Fruit fly (Drosophila melanogaster) whole organism, embryonic: ENCODE data around the gene VhaM9.7-b.

Experiments used
- CG11247 ChIP-seq: fragments of 200-800 bp; sonication (Bioruptor generic); IDR thresholded peaks from 2 replicates; pipeline ENCODE4 v1.3.6; 2022; ENCODE audit warnings: missing biosample characterization, missing genetic modification characterization
- CG12299 ChIP-seq: fragments of 200-800 bp; sonication (Bioruptor generic); optimal IDR thresholded peaks from 2 replicates; lab custom pipeline; 2018; ENCODE audit warnings: missing biosample characterization, mild to moderate bottlenecking, missing genetic modification characterization
- CG13624 ChIP-seq: fragments of 200-800 bp; sonication (Bioruptor generic); optimal IDR thresholded peaks from 2 replicates; lab custom pipeline; 2016; ENCODE audit warnings: missing biosample characterization, missing genetic modification characterization
- CG14860 ChIP-seq: fragments of 200-800 bp; sonication (Bioruptor generic); IDR thresholded peaks from 3 replicates; pipeline ENCODE4 v1.3.6; 2022; ENCODE audit warnings: missing biosample characterization, missing genetic modification characterization; ENCODE audit not compliant: partially characterized antibody
- CG15479 ChIP-seq: fragments of 200-800 bp; sonication (Bioruptor generic); optimal IDR thresholded peaks from 3 replicates; lab custom pipeline; 2019; ENCODE audit warnings: missing biosample characterization, mild to moderate bottlenecking, missing genetic modification characterization, moderate library complexity
- CG15601 ChIP-seq: fragments of 200-800 bp; sonication (Bioruptor generic); optimal IDR thresholded peaks from 3 replicates; lab custom pipeline; 2019; ENCODE audit warnings: missing biosample characterization, mild to moderate bottlenecking, missing genetic modification characterization, moderate library complexity
- CG15696 ChIP-seq: fragments of 200-800 bp; sonication (Bioruptor generic); optimal IDR thresholded peaks from 2 replicates; lab custom pipeline; 2019; ENCODE audit warnings: missing biosample characterization, mild to moderate bottlenecking, missing genetic modification characterization, moderate library complexity
- CG18011 ChIP-seq: fragments of 200-800 bp; sonication (Bioruptor generic); optimal IDR thresholded peaks from 2 replicates; lab custom pipeline; 2017; ENCODE audit warnings: missing biosample characterization, missing genetic modification characterization, mild to moderate bottlenecking, moderate library complexity, missing genotype
- CG30431 ChIP-seq: fragments of 200-800 bp; sonication (Bioruptor generic); optimal IDR thresholded peaks from 2 replicates; lab custom pipeline; 2017; ENCODE audit warnings: missing biosample characterization, missing genetic modification characterization
- CG3726 ChIP-seq: fragments of 200-800 bp; sonication (Bioruptor generic); IDR thresholded peaks from 3 replicates; pipeline ENCODE4, ENCODE4 v1.3.6; 2022; ENCODE audit warnings: missing biosample characterization, missing genetic modification characterization
- CG42726 ChIP-seq: fragments of 200-800 bp; sonication (Bioruptor generic); IDR thresholded peaks from 2 replicates; pipeline ENCODE4 v1.3.6; 2022; ENCODE audit warnings: missing biosample characterization, missing genetic modification characterization; ENCODE audit not compliant: partially characterized antibody
- CG5245 ChIP-seq: fragments of 200-800 bp; sonication (Bioruptor generic); optimal IDR thresholded peaks from 3 replicates; lab custom pipeline; 2016; ENCODE audit warnings: missing biosample characterization, missing genetic modification characterization
- CG6175 ChIP-seq: fragments of 200-800 bp; sonication (Bioruptor generic); IDR thresholded peaks from 3 replicates; pipeline ENCODE4 v1.3.6; 2022; ENCODE audit warnings: missing biosample characterization, missing genetic modification characterization
- CG6765 ChIP-seq: fragments of 200-800 bp; sonication (Bioruptor generic); optimal IDR thresholded peaks from 3 replicates; lab custom pipeline; 2017; ENCODE audit warnings: missing biosample characterization, mild to moderate bottlenecking, missing genetic modification characterization
- CG6791 ChIP-seq: fragments of 200-800 bp; sonication (Bioruptor generic); IDR thresholded peaks from 3 replicates; pipeline ENCODE4 v1.3.6; 2022; ENCODE audit warnings: missing biosample characterization, missing genetic modification characterization; ENCODE audit not compliant: partially characterized antibody
- CG8388 ChIP-seq: fragments of 200-800 bp; sonication (Bioruptor generic); optimal IDR thresholded peaks from 2 replicates; lab custom pipeline; 2019; ENCODE audit warnings: missing biosample characterization, mild to moderate bottlenecking, missing genetic modification characterization, moderate library complexity
- CG9797 ChIP-seq: fragments of 200-800 bp; sonication (Bioruptor generic); optimal IDR thresholded peaks from 3 replicates; lab custom pipeline; 2018; ENCODE audit warnings: missing biosample characterization, mild to moderate bottlenecking, missing genetic modification characterization
- Chrac-16 ChIP-seq: fragments of 200-800 bp; sonication (Bioruptor generic); optimal IDR thresholded peaks from 3 replicates; lab custom pipeline; 2016; ENCODE audit warnings: missing biosample characterization, missing genetic modification characterization
- D ChIP-seq, 2 experiments: fragments of 200-800 bp in 1 of 2; fragments of >200 bp in 1 of 2; sonication (Bioruptor generic) in 1 of 2; optimal IDR thresholded peaks; 2 replicates in 1 of 2; 3 replicates in 1 of 2; lab custom pipeline; 2017; ENCODE audit warnings: mild to moderate bottlenecking in 1 of 2, missing biosample characterization in 1 of 2, missing genetic modification characterization in 1 of 2, missing genetic modification reagents in 1 of 2
- Dbx ChIP-seq: fragments of 200-800 bp; sonication (Bioruptor generic); IDR thresholded peaks from 3 replicates; pipeline ENCODE4 v1.3.6; 2022; ENCODE audit warnings: missing biosample characterization, missing genetic modification characterization
- H15 ChIP-seq: fragments of 200-800 bp; sonication (Bioruptor generic); IDR thresholded peaks from 3 replicates; pipeline ENCODE4 v1.3.6; 2022; ENCODE audit warnings: missing biosample characterization, missing genetic modification characterization
- Hr3 ChIP-seq: fragments of 200-800 bp; sonication (Bioruptor generic); optimal IDR thresholded peaks from 3 replicates; lab custom pipeline; 2016; ENCODE audit warnings: missing biosample characterization, missing genetic modification characterization
- NFAT ChIP-seq: fragments of 200-800 bp; sonication (Bioruptor generic); IDR thresholded peaks from 2 replicates; pipeline ENCODE4 v1.3.6; 2022; ENCODE audit warnings: missing biosample characterization, missing genetic modification characterization
- Nf-YC ChIP-seq: fragments of 200-800 bp; optimal IDR thresholded peaks from 3 replicates; lab custom pipeline; 2019; ENCODE audit warnings: missing biosample characterization, mild to moderate bottlenecking, missing genetic modification characterization, moderate library complexity
- Oli ChIP-seq: fragments of 200-800 bp; sonication (Bioruptor generic); optimal IDR thresholded peaks from 2 replicates; lab custom pipeline; 2018; ENCODE audit warnings: missing biosample characterization, mild to moderate bottlenecking, missing genetic modification characterization, moderate library complexity
- Poxn ChIP-seq: fragments of 200-800 bp; sonication (Bioruptor generic); IDR thresholded peaks from 2 replicates; pipeline ENCODE4 v1.3.6; 2022; ENCODE audit warnings: missing biosample characterization, missing genetic modification characterization
- Six4 ChIP-seq: fragments of 200-800 bp; sonication (Bioruptor generic); optimal IDR thresholded peaks from 2 replicates; lab custom pipeline; 2016; ENCODE audit warnings: missing biosample characterization, missing genetic modification characterization
- Tbp ChIP-seq: fragments of >200 bp; optimal IDR thresholded peaks from 2 replicates; lab custom pipeline; 2018; ENCODE audit warnings: missing biosample characterization, missing genetic modification characterization
- Vsx1 ChIP-seq: fragments of 200-800 bp; sonication (Bioruptor generic); optimal IDR thresholded peaks from 2 replicates; lab custom pipeline; 2017; ENCODE audit warnings: missing biosample characterization, mild to moderate bottlenecking, missing genetic modification characterization, missing genetic modification reagents
- YL-1 ChIP-seq: fragments of 200-800 bp; sonication (Bioruptor generic); optimal IDR thresholded peaks from 3 replicates; lab custom pipeline; 2017; ENCODE audit warnings: missing biosample characterization, mild to moderate bottlenecking, missing genetic modification characterization
- abd-A ChIP-seq: fragments of 200-800 bp; sonication (Bioruptor generic); optimal IDR thresholded peaks from 3 replicates; lab custom pipeline; 2019; ENCODE audit warnings: missing biosample characterization, mild to moderate bottlenecking, missing genetic modification characterization, moderate library complexity
- amos ChIP-seq: fragments of 200-800 bp; sonication (Bioruptor generic); IDR thresholded peaks from 2 replicates; pipeline ENCODE4 v1.3.6; 2022; ENCODE audit warnings: missing biosample characterization, missing genetic modification characterization; ENCODE audit not compliant: partially characterized antibody
- bab2 ChIP-seq: fragments of 200-800 bp; sonication (Bioruptor generic); optimal IDR thresholded peaks from 2 replicates; lab custom pipeline; 2016; ENCODE audit warnings: missing biosample characterization, missing genetic modification characterization
- btn ChIP-seq: fragments of 200-800 bp; sonication (Bioruptor generic); optimal IDR thresholded peaks from 2 replicates; lab custom pipeline; 2016; ENCODE audit warnings: missing biosample characterization, missing genetic modification characterization
- corto ChIP-seq: fragments of 200-800 bp; sonication (Bioruptor generic); optimal IDR thresholded peaks from 2 replicates; lab custom pipeline; 2016; ENCODE audit warnings: missing biosample characterization, mild to moderate bottlenecking, missing genetic modification characterization, moderate library complexity
- croc ChIP-seq: fragments of 200-800 bp; sonication (Bioruptor generic); conservative IDR thresholded peaks from 3 replicates; pipeline ENCODE4 v1.3.6; 2022; ENCODE audit warnings: missing biosample characterization, missing genetic modification characterization
- da ChIP-seq: fragments of 200-800 bp; sonication (Bioruptor generic); optimal IDR thresholded peaks from 2 replicates; lab custom pipeline; 2016; ENCODE audit warnings: missing biosample characterization, missing genetic modification characterization
- fd64A ChIP-seq: fragments of 200-800 bp; sonication (Bioruptor generic); optimal IDR thresholded peaks from 3 replicates; lab custom pipeline; 2018; ENCODE audit warnings: missing biosample characterization, mild to moderate bottlenecking, missing genetic modification characterization
- gce ChIP-seq: fragments of 200-800 bp; sonication (Bioruptor generic); IDR thresholded peaks from 3 replicates; pipeline ENCODE4 v1.3.6; 2022; ENCODE audit warnings: missing biosample characterization, missing genetic modification characterization
- h ChIP-seq: fragments of >200 bp; optimal IDR thresholded peaks from 2 replicates; lab custom pipeline; 2017
- hb ChIP-seq: fragments of 200-800 bp; sonication (Bioruptor generic); IDR thresholded peaks from 3 replicates; pipeline ENCODE4 v1.3.6; 2022; ENCODE audit warnings: missing biosample characterization, missing genetic modification characterization; ENCODE audit not compliant: partially characterized antibody
- lbe ChIP-seq: fragments of 200-800 bp; sonication (Bioruptor generic); optimal IDR thresholded peaks from 2 replicates; lab custom pipeline; 2016; ENCODE audit warnings: missing biosample characterization, mild to moderate bottlenecking, missing genetic modification characterization
- nmo ChIP-seq: fragments of 200-800 bp; sonication (Bioruptor generic); optimal IDR thresholded peaks from 2 replicates; lab custom pipeline; 2018; ENCODE audit warnings: missing biosample characterization, mild to moderate bottlenecking, missing genetic modification characterization, moderate library complexity
- phol ChIP-seq: fragments of 200-800 bp; sonication (Bioruptor generic); optimal IDR thresholded peaks from 3 replicates; lab custom pipeline; 2018; ENCODE audit warnings: missing biosample characterization, mild to moderate bottlenecking, missing genetic modification characterization, moderate library complexity
- prd ChIP-seq, 3 experiments: fragments of >200 bp in 2 of 3; fragments of 200-800 bp in 1 of 3; sonication (Bioruptor generic) in 1 of 3; optimal IDR thresholded peaks in 2 of 3; IDR thresholded peaks in 1 of 3; 2 replicates in 2 of 3; 3 replicates in 1 of 3; pipeline versions ENCODE4 v1.3.6 to Lab custom; 2017 to 2022; ENCODE audit warnings: missing biosample characterization in 1 of 3, missing genetic modification characterization in 1 of 3
- ranshi ChIP-seq: fragments of 200-800 bp; sonication (Bioruptor generic); IDR thresholded peaks from 2 replicates; pipeline ENCODE4 v1.3.6; 2022; ENCODE audit warnings: missing biosample characterization, missing genetic modification characterization
- ro ChIP-seq: fragments of 200-800 bp; sonication (Bioruptor generic); IDR thresholded peaks from 2 replicates; pipeline ENCODE4 v1.3.6; 2022; ENCODE audit warnings: missing biosample characterization, missing genetic modification characterization
- stc ChIP-seq: fragments of 200-800 bp; sonication (Bioruptor generic); IDR thresholded peaks from 2 replicates; pipeline ENCODE4 v1.3.6; 2022; ENCODE audit warnings: missing biosample characterization, missing genetic modification characterization
- tx ChIP-seq: fragments of 200-800 bp; sonication (Bioruptor generic); optimal IDR thresholded peaks from 2 replicates; lab custom pipeline; 2016; ENCODE audit warnings: missing biosample characterization, missing genetic modification characterization

VhaM9.7-b gene

dm6 chr3L:21507354-21507928, 32.2 kb upstream of the VhaM9.7-b start, which contains the start of the genes Glg1 and M6 (continued):
- TF ChIP-seq NFAT (GFP tag; lab: Robert Waterston, UW) (peak; percentile 60), CG30431 (GFP tag; lab: Kevin White, UChicago) (no peak), H15 (GFP tag; lab: Robert Waterston, UW) (peak; percentile 29; the same call in 1 of the 3 replicates), CG11247 (no peak), YL-1 (GFP tag; lab: Kevin White, UChicago) (peak; percentile 78), da (GFP tag; lab: Kevin White, UChicago) (peak; percentile 15), Dbx (peak; percentile 74), prd (optimal IDR thresholded peaks at IDR 0.05; lab: Kevin White, UChicago) (no peak), prd (GFP tag; IDR thresholded peaks at IDR 0.05; lab: Robert Waterston, UW) (peak; percentile 72), CG13624 (GFP tag; lab: Kevin White, UChicago) (peak; percentile 44), Six4 (GFP tag; lab: Kevin White, UChicago) (peak; percentile 35), CG12299 (no peak), CG6765 (no peak), CG15479 (no peak), Nf-YC (tag; lab: Kevin White, UChicago) (peak; percentile 64), fd64A (GFP tag; lab: Kevin White, UChicago) (no peak), h (lab: Kevin White, UChicago) (no peak), CG15696 (tag; lab: Kevin White, UChicago) (peak; percentile 66), CG6175 (GFP tag; lab: Robert Waterston, UW) (no peak), bab2 (GFP tag; lab: Kevin White, UChicago) (peak; percentile 66), ranshi (GFP tag; lab: Robert Waterston, UW) (peak; percentile 69; the same call in 1 of the 2 replicates), phol (tag; lab: Kevin White, UChicago) (peak; percentile 95), gce (GFP tag; lab: Robert Waterston, UW) (no peak), lbe (GFP tag; lab: Kevin White, UChicago) (peak; percentile 59), amos (GFP tag; lab: Robert Waterston, UW) (peak; percentile 93), CG15601 (tag; lab: Kevin White, UChicago) (peak; percentile 56), ro (GFP tag; lab: Robert Waterston, UW) (no peak), CG14860 (GFP tag; lab: Robert Waterston, UW) (peak; percentile 94), croc (GFP tag; lab: Robert Waterston, UW) (0 out of 3 replicates have a peak, but pooled peaks have one; percentile 16), Poxn (GFP tag; lab: Robert Waterston, UW) (no peak), CG8388 (GFP tag; lab: Kevin White, UChicago) (peak; percentile 40), CG42726 (GFP tag; lab: Robert Waterston, UW) (peak; percentile 94), Chrac-16 (GFP tag; lab: Kevin White, UChicago) (peak; percentile 62), tx (GFP tag; lab: Kevin White, UChicago) (peak; percentile 36), Vsx1 (no peak), CG6791 (GFP tag; lab: Robert Waterston, UW) (peak; percentile 92), Tbp (GFP tag; lab: Kevin White, UChicago) (no peak), corto (peak; percentile 50), nmo (GFP tag; lab: Kevin White, UChicago) (peak; percentile 82), CG5245 (GFP tag; lab: Kevin White, UChicago) (no peak), CG18011 (GFP tag; lab: Kevin White, UChicago) (peak; percentile 44), Oli (tag; lab: Kevin White, UChicago) (peak; percentile 53), hb (peak; percentile 90), D (optimal IDR thresholded peaks at IDR 0.05; lab: Kevin White, UChicago) (no peak), D (GFP tag; optimal IDR thresholded peaks at IDR 0.05; lab: Kevin White, UChicago) (no peak), btn (GFP tag; lab: Kevin White, UChicago) (no peak), Hr3 (GFP tag; lab: Kevin White, UChicago) (peak; percentile 71), stc (no peak), abd-A (tag; lab: Kevin White, UChicago) (no peak), CG9797 (peak; percentile 37), CG3726 (GFP tag; lab: Robert Waterston, UW) (no peak)
